Worm (Caenorhabditis elegans) whole organism, L2 larva: ENCODE data around the gene C35A5.4.

ENCODE experiments used
- ama-1 ChIP-seq: fragments of 150-350 bp; optimal IDR thresholded peaks from 2 replicates; lab custom pipeline; 2018; ENCODE audit warnings: inconsistent platforms
- dmd-4 ChIP-seq: sonication (generic microtip); optimal IDR thresholded peaks from 2 replicates; lab custom pipeline; 2017; ENCODE audit warnings: missing biosample characterization, missing genetic modification characterization
- elt-3 ChIP-seq: sonication (generic microtip); optimal IDR thresholded peaks from 2 replicates; lab custom pipeline; 2017; ENCODE audit warnings: missing biosample characterization, missing genetic modification characterization
- fos-1 ChIP-seq: fragments of 150-350 bp; optimal IDR thresholded peaks from 2 replicates; lab custom pipeline; 2014; ENCODE audit warnings: missing biosample characterization, missing genetic modification characterization
- lin-39 ChIP-seq: fragments of 150-350 bp; optimal IDR thresholded peaks from 2 replicates; lab custom pipeline; 2014; ENCODE audit warnings: missing biosample characterization, missing genetic modification reagents, missing genetic modification characterization
- mdl-1 ChIP-seq, 2 experiments: fragments of 150-350 bp in 1 of 2; sonication (generic microtip) in 1 of 2; optimal IDR thresholded peaks; 2 replicates each; lab custom pipeline; 2017; ENCODE audit warnings: missing biosample characterization in 2 of 2, missing genetic modification characterization in 2 of 2
- nhr-10 ChIP-seq: sonication (generic microtip); optimal IDR thresholded peaks from 2 replicates; lab custom pipeline; 2017; ENCODE audit warnings: missing biosample characterization, missing genetic modification characterization
- nhr-21 ChIP-seq: fragments of 150-350 bp; optimal IDR thresholded peaks from 2 replicates; lab custom pipeline; 2014; ENCODE audit warnings: missing biosample characterization, missing genetic modification characterization
- peb-1 ChIP-seq: fragments of 150-350 bp; optimal IDR thresholded peaks from 2 replicates; lab custom pipeline; 2014; ENCODE audit warnings: missing biosample characterization, missing genetic modification characterization
- unc-39 ChIP-seq: fragments of 150-350 bp; optimal IDR thresholded peaks from 2 replicates; lab custom pipeline; 2014; ENCODE audit warnings: missing biosample characterization, missing genetic modification characterization
- unc-55 ChIP-seq: fragments of 150-350 bp; sonication (generic microtip); optimal IDR thresholded peaks from 3 replicates; lab custom pipeline; 2014; ENCODE audit warnings: missing biosample characterization, missing genetic modification reagents, missing genetic modification characterization
- ztf-11 ChIP-seq: sonication (generic microtip); optimal IDR thresholded peaks from 2 replicates; lab custom pipeline; 2017; ENCODE audit warnings: missing biosample characterization, missing genetic modification characterization

DNA sequence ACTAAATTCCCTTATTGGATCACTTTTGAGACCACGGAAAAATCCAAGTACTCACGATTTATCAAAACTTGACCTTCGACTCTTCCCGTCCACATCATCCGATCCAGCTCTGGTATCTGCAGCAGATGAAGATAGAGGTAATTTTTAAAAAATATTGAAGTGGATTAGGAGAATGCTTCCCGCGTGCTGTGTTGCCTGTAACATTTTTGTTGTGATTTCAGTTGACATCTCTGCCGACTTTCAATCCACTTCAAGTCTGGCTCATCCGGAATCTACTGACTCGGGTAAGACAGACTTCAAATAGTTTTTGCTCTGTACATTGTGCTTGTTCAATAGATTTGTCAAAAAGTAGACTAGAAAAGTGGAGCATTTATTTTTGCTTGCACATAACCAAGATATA, 21.4 kb upstream of the C35A5.4 start:
- TF ChIP-seq lin-39 (tag; lab: Kevin White, UChicago) (no peak), nhr-10 (tag; lab: Kevin White, UChicago) (no peak), mdl-1 (tag; optimal IDR thresholded peaks at IDR 0.05; lab: Kevin White, UChicago) (no peak), nhr-21 (tag; lab: Kevin White, UChicago) (no peak), fos-1 (tag; lab: Kevin White, UChicago) (no peak), ztf-11 (tag; lab: Kevin White, UChicago) (no peak), unc-55 (GFP tag; lab: Kevin White, UChicago) (no peak), dmd-4 (no peak), ama-1 (lab: Kevin White, UChicago) (no peak), elt-3 (no peak), peb-1 (tag; lab: Kevin White, UChicago) (no peak), unc-39 (tag; lab: Kevin White, UChicago) (no peak)
